Worm (Caenorhabditis elegans) whole organism, L4 larva: ENCODE data around the gene K05F6.12.

Experiments used
- ZK546.5 ChIP-seq, 2 experiments: sonication (generic microtip); optimal IDR thresholded peaks; 2 replicates each; lab custom pipeline; 2017; ENCODE audit warnings: missing biosample characterization in 2 of 2, missing genetic modification characterization in 2 of 2
- aly-2 ChIP-seq: sonication (generic microtip); optimal IDR thresholded peaks from 2 replicates; lab custom pipeline; 2018; ENCODE audit warnings: missing biosample characterization, missing genetic modification characterization
- arid-1 ChIP-seq: fragments of 200-800 bp; sonication (Bioruptor generic); conservative IDR thresholded peaks from 2 replicates; pipeline ENCODE4 v1.3.6; 2022; ENCODE audit warnings: missing genetic modification reagents, missing genetic modification characterization, missing compliant biosample characterization
- egl-27 ChIP-seq: sonication (generic microtip); optimal IDR thresholded peaks from 3 replicates; lab custom pipeline; 2017; ENCODE audit warnings: missing biosample characterization, missing genetic modification reagents, missing genetic modification characterization
- lsy-2 ChIP-seq, 2 experiments: fragments of 150-350 bp in 1 of 2; sonication (generic microtip) in 1 of 2; optimal IDR thresholded peaks; 2 replicates each; lab custom pipeline; 2014 to 2017; ENCODE audit warnings: missing biosample characterization in 2 of 2, missing genetic modification characterization in 2 of 2
- nhr-77 ChIP-seq: fragments of 150-350 bp; optimal IDR thresholded peaks from 2 replicates; lab custom pipeline; 2014; ENCODE audit warnings: missing biosample characterization, missing genetic modification characterization
- php-3 ChIP-seq: fragments of 200-800 bp; sonication (Bioruptor generic); IDR thresholded peaks from 2 replicates; pipeline ENCODE4 v1.3.6; 2022; ENCODE audit warnings: missing genetic modification reagents, missing genetic modification characterization, missing compliant biosample characterization
- snpc-1.2 ChIP-seq: fragments of 200-800 bp; sonication (Bioruptor generic); IDR thresholded peaks from 2 replicates; pipeline ENCODE4 v1.3.6; 2022; ENCODE audit warnings: missing genetic modification reagents, missing genetic modification characterization, missing compliant biosample characterization
- zip-11 ChIP-seq: fragments of 200-800 bp; sonication (Bioruptor generic); IDR thresholded peaks from 2 replicates; pipeline ENCODE4 v1.3.6; 2022; ENCODE audit warnings: missing genetic modification characterization, missing compliant biosample characterization

- TF ChIP-seq snpc-1.2 (GFP tag; lab: Robert Waterston, UW) (peak; percentile 52; the same call in 1 of the 2 replicates), php-3 (no peak), lsy-2 (tag; optimal IDR thresholded peaks at IDR 0.05; lab: Kevin White, UChicago) (peak in 1 of 2 experiments; percentile 29), ZK546.5 (tag; optimal IDR thresholded peaks at IDR 0.05; lab: Kevin White, UChicago) (no peak), aly-2 (no peak), arid-1 (GFP tag; lab: Robert Waterston, UW) (no peak), nhr-77 (tag; lab: Kevin White, UChicago) (no peak), egl-27 (no peak), zip-11 (GFP tag; lab: Robert Waterston, UW) (no peak)
Measured at ce11 chrII:1519867-1520266, 25.9 kb upstream of the K05F6.12 start.
